Fruit fly (Drosophila melanogaster) whole organism, wandering third instar larva: ENCODE results near the gene trx.

Experiments used
- CG32264 ChIP-seq: fragments of 200-800 bp; sonication (Bioruptor generic); optimal IDR thresholded peaks from 2 replicates; lab custom pipeline; 2016; ENCODE audit warnings: missing biosample characterization, missing genetic modification characterization
- Hr78 ChIP-seq: fragments of >200 bp; optimal IDR thresholded peaks from 2 replicates; lab custom pipeline; 2017; ENCODE audit warnings: missing biosample characterization, missing genetic modification characterization
- Myc ChIP-seq: fragments of >200 bp; optimal IDR thresholded peaks from 2 replicates; lab custom pipeline; 2017
- dsf ChIP-seq: sonication (Bioruptor generic); optimal IDR thresholded peaks from 2 replicates; lab custom pipeline; 2016; ENCODE audit warnings: missing biosample characterization, missing genetic modification characterization, borderline replicate concordance
- psq ChIP-seq: fragments of 200-800 bp; sonication (Bioruptor generic); optimal IDR thresholded peaks from 3 replicates; lab custom pipeline; 2017; ENCODE audit warnings: missing biosample characterization, mild to moderate bottlenecking, missing genetic modification characterization, moderate library complexity
- usp ChIP-seq: fragments of >200 bp; optimal IDR thresholded peaks from 2 replicates; lab custom pipeline; 2017; ENCODE audit warnings: missing biosample characterization, missing genetic modification characterization

dm6 chr3R:14326250-14327112, 39.8 kb upstream of the trx start, which contains the start of the genes Afti and ATPsynE:
- TF ChIP-seq usp (no peak), Myc (lab: Kevin White, UChicago) (no peak), Hr78 (GFP tag; lab: Kevin White, UChicago) (no peak), CG32264 (GFP tag; lab: Kevin White, UChicago) (peak; percentile 5), dsf (peak; percentile 48), psq (GFP tag; lab: Kevin White, UChicago) (peak; percentile 51)
